Worm (Caenorhabditis elegans) whole organism, midembryonic: ENCODE data around the gene srg-65.

ENCODE experiments used
- T22C8.4 ChIP-seq: fragments of 200-800 bp; sonication (Bioruptor generic); IDR thresholded peaks from 2 replicates; pipeline ENCODE4 v1.3.6; 2022; ENCODE audit warnings: missing genetic modification characterization, missing compliant biosample characterization
- cog-1 ChIP-seq: sonication (generic microtip); optimal IDR thresholded peaks from 2 replicates; lab custom pipeline; 2016; ENCODE audit warnings: missing genetic modification characterization, missing compliant biosample characterization
- flt-1 ChIP-seq: fragments of 200-800 bp; sonication (Bioruptor generic); IDR thresholded peaks from 2 replicates; pipeline ENCODE4 v1.3.6; 2022; ENCODE audit warnings: missing genetic modification characterization, missing compliant biosample characterization
- klf-2 ChIP-seq: fragments of 200-800 bp; sonication (Bioruptor generic); conservative IDR thresholded peaks from 2 replicates; pipeline ENCODE4 v1.3.6; 2022; ENCODE audit warnings: missing genetic modification reagents, missing genetic modification characterization, missing compliant biosample characterization
- med-1 ChIP-seq: sonication (generic microtip); optimal IDR thresholded peaks from 2 replicates; lab custom pipeline; 2017; ENCODE audit warnings: missing genetic modification characterization, mild to moderate bottlenecking, missing compliant biosample characterization, antibody characterized with exemption, missing genetic modification reagents; ENCODE audit not compliant: insufficient read depth
- tab-1 ChIP-seq: fragments of 200-800 bp; sonication (Bioruptor generic); IDR thresholded peaks from 2 replicates; pipeline ENCODE4 v1.3.6; 2022; ENCODE audit warnings: missing genetic modification characterization, missing compliant biosample characterization
- ztf-23 ChIP-seq: fragments of 200-800 bp; sonication (Bioruptor generic); IDR thresholded peaks from 2 replicates; pipeline ENCODE4 v1.3.6; 2022; ENCODE audit warnings: missing genetic modification reagents, missing genetic modification characterization, missing compliant biosample characterization
- ztf-29 ChIP-seq: fragments of 200-800 bp; sonication (Bioruptor generic); IDR thresholded peaks from 2 replicates; pipeline ENCODE4 v1.3.6; 2022; ENCODE audit warnings: missing genetic modification reagents, missing genetic modification characterization, missing compliant biosample characterization

ce11 chrV:5445839-5446238, 38.9 kb downstream of the srg-65 start, which contains the start of gene F08F3.1:
- TF ChIP-seq flt-1 (GFP tag; lab: Robert Waterston, UW): no peak
- TF ChIP-seq klf-2 (GFP tag; lab: Robert Waterston, UW): no peak
- TF ChIP-seq ztf-23 (GFP tag; lab: Robert Waterston, UW): no peak
- TF ChIP-seq med-1 (GFP tag; lab: Kevin White, UChicago): no peak
- TF ChIP-seq ztf-29 (GFP tag; lab: Robert Waterston, UW): no peak
- TF ChIP-seq tab-1 (GFP tag; lab: Robert Waterston, UW): no peak
- no peak for TF ChIP-seq T22C8.4 (GFP tag; lab: Robert Waterston, UW)
- no peak for TF ChIP-seq cog-1 (tag; lab: Kevin White, UChicago)
